Fruit fly (Drosophila melanogaster): ENCODE results near the gene CG33688.

Gene CG33688

DNA sequence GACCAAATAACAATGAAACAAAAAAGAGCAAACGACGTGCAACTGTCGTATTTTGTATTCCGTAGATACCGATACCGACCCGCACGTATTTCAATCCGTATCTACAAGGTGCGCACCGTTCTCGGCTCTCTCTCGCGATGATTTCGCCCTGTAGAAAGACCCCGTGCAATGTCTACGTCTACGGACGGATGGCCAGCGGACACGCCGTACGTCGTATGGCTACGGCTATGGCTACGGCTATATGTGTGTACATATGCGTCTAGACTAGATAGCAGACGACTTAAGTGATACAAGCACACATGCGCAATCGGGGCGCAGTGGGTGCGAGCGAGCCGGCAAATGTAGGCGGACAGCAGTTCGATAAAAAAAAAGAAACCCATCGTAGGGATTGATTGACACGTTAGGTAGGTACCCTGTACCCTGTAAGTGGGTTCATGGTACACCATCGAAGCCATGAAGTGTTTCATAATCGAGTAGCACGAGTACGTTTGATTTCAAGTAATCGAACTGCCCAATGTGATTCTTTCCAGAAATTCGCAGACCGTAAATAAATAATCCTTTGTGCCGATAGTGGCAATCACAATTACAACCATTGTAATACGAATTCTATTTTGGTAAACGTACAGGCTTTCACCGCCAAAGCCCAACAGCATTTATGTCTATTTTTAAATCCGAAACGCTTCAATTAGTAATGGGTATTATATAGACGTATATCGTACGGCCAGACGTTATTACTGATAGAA lies 49.4 kb upstream of the CG33688 start (continued):
- no peak for TF ChIP-seq dan (GFP tag; IDR thresholded peaks at IDR 0.05)
- peak; percentile 27 for TF ChIP-seq CG4328 (GFP tag; optimal IDR thresholded peaks at IDR 0.05)
- no peak for TF ChIP-seq wdn (GFP tag; IDR thresholded peaks at IDR 0.05)
- TF ChIP-seq CG32532 (GFP tag; IDR thresholded peaks at IDR 0.05) = peak; percentile 37
- TF ChIP-seq zen2 (GFP tag; IDR thresholded peaks at IDR 0.05; ENCODE audit: partially characterized antibody) = no peak
- peak; percentile 23 for TF ChIP-seq Side (GFP tag; optimal IDR thresholded peaks at IDR 0.05)
- peak; percentile 34 for TF ChIP-seq Chrac-16 (GFP tag; optimal IDR thresholded peaks at IDR 0.05)
- TF ChIP-seq repo (GFP tag; optimal IDR thresholded peaks at IDR 0.05) = no peak
- TF ChIP-seq CG7928 (GFP tag; optimal IDR thresholded peaks at IDR 0.05) = no peak
- TF ChIP-seq grn (GFP tag; optimal IDR thresholded peaks at IDR 0.05) = no peak
- TF ChIP-seq bab2 (GFP tag; optimal IDR thresholded peaks at IDR 0.05) = no peak
- no peak for TF ChIP-seq BEAF-32 (GFP tag; optimal IDR thresholded peaks at IDR 0.05)
- TF ChIP-seq HLHmδ (GFP tag; optimal IDR thresholded peaks at IDR 0.05) = no peak
- no peak for TF ChIP-seq NC2β (GFP tag; optimal IDR thresholded peaks at IDR 0.05)
- no peak for TF ChIP-seq Mad (GFP tag; optimal IDR thresholded peaks at IDR 0.05)
- no peak for TF ChIP-seq ranshi (GFP tag; IDR thresholded peaks at IDR 0.05)
- peak; percentile 15 for TF ChIP-seq CG1603 (tag; optimal IDR thresholded peaks at IDR 0.05)
- no peak for TF ChIP-seq MTF-1 (GFP tag; optimal IDR thresholded peaks at IDR 0.05; ENCODE audit: borderline replicate concordance)
- TF ChIP-seq B-H1 (GFP tag; IDR thresholded peaks at IDR 0.05) = no peak
- TF ChIP-seq CG11723 (GFP tag; optimal IDR thresholded peaks at IDR 0.05) = no peak
- no peak for TF ChIP-seq CG31388 (GFP tag; optimal IDR thresholded peaks at IDR 0.05)
- no peak for TF ChIP-seq Taf1 (GFP tag; IDR thresholded peaks at IDR 0.05)
- no peak for TF ChIP-seq pb (GFP tag; optimal IDR thresholded peaks at IDR 0.05)
- no peak for TF ChIP-seq CG12071 (GFP tag; optimal IDR thresholded peaks at IDR 0.05)
- no peak for TF ChIP-seq CrebB (tag; optimal IDR thresholded peaks at IDR 0.05)
- no peak for TF ChIP-seq Dll (GFP tag; IDR thresholded peaks at IDR 0.05; ENCODE audit: partially characterized antibody)
- no peak for TF ChIP-seq CG17912 (GFP tag; optimal IDR thresholded peaks at IDR 0.05)
- no peak for TF ChIP-seq pzg (GFP tag; optimal IDR thresholded peaks at IDR 0.05)
- TF ChIP-seq CG17359 (tag; optimal IDR thresholded peaks at IDR 0.05) = peak; percentile 13
- TF ChIP-seq CG6854 (GFP tag; optimal IDR thresholded peaks at IDR 0.05) = no peak
- TF ChIP-seq Ptx1 (GFP tag; IDR thresholded peaks at IDR 0.05) = peak; percentile 35; the same call in 1 of the 2 replicates
- no peak for TF ChIP-seq aop (GFP tag; IDR thresholded peaks at IDR 0.05)
- no peak for TF ChIP-seq gcm (GFP tag; optimal IDR thresholded peaks at IDR 0.05)
- TF ChIP-seq sna (GFP tag; IDR thresholded peaks at IDR 0.05; ENCODE audit: partially characterized antibody) = no peak
- no peak for TF ChIP-seq Ets97D (GFP tag; optimal IDR thresholded peaks at IDR 0.05)
- TF ChIP-seq HmgD (GFP tag; optimal IDR thresholded peaks at IDR 0.05) = no peak
- peak in 1 of 2 experiments; percentile 44 for TF ChIP-seq Hr51 (GFP tag; optimal IDR thresholded peaks at IDR 0.05)
- peak; percentile 44 for TF ChIP-seq CG11504 (tag; optimal IDR thresholded peaks at IDR 0.05)
- TF ChIP-seq CG7786 (GFP tag; optimal IDR thresholded peaks at IDR 0.05) = peak; percentile 42
- TF ChIP-seq Lhr (GFP tag; optimal IDR thresholded peaks at IDR 0.05) = no peak
- no peak for TF ChIP-seq CG10565 (GFP tag; optimal IDR thresholded peaks at IDR 0.05)
- no peak for TF ChIP-seq bsh (GFP tag; optimal IDR thresholded peaks at IDR 0.05)
- TF ChIP-seq nau (GFP tag; optimal IDR thresholded peaks at IDR 0.05) = no peak
- peak; percentile 46 for TF ChIP-seq CG30403 (GFP tag; optimal IDR thresholded peaks at IDR 0.05)
- TF ChIP-seq ham (GFP tag; IDR thresholded peaks at IDR 0.05) = no peak
- TF ChIP-seq twi (tag; optimal IDR thresholded peaks at IDR 0.05) = no peak
- no peak for TF ChIP-seq ab (GFP tag; optimal IDR thresholded peaks at IDR 0.05)
- no peak for TF ChIP-seq Camta (GFP tag; optimal IDR thresholded peaks at IDR 0.05)
- TF ChIP-seq CG42726 (GFP tag; IDR thresholded peaks at IDR 0.05; ENCODE audit: partially characterized antibody) = no peak
- TF ChIP-seq Hr39 (optimal IDR thresholded peaks at IDR 0.05) = no peak

All from whole organism, embryonic.